Worm (Caenorhabditis elegans) whole organism, young adult: Measurements from ENCODE around the gene F35G2.1.

Experiments used
- B0019.2 ChIP-seq: fragments of 200-800 bp; sonication (Bioruptor generic); conservative IDR thresholded peaks from 2 replicates; pipeline ENCODE4 v1.3.6; 2022; ENCODE audit warnings: missing genetic modification reagents, missing genetic modification characterization, missing compliant biosample characterization
- C06A6.2 ChIP-seq: fragments of 200-800 bp; sonication (Bioruptor generic); conservative IDR thresholded peaks from 2 replicates; pipeline ENCODE4 v1.3.6; 2022; ENCODE audit warnings: missing genetic modification characterization, missing compliant biosample characterization
- F10E7.11 ChIP-seq: sonication (generic microtip); optimal IDR thresholded peaks from 2 replicates; lab custom pipeline; 2017; ENCODE audit warnings: mild to moderate bottlenecking, missing genetic modification characterization, moderate library complexity, missing compliant biosample characterization
- F23B12.7 ChIP-seq: sonication (generic microtip); optimal IDR thresholded peaks from 2 replicates; lab custom pipeline; 2017; ENCODE audit warnings: missing genetic modification characterization, mild to moderate bottlenecking, missing compliant biosample characterization, antibody characterized with exemption, moderate library complexity; ENCODE audit not compliant: insufficient read depth
- F57C9.4 ChIP-seq: sonication (generic microtip); optimal IDR thresholded peaks from 2 replicates; lab custom pipeline; 2017; ENCODE audit warnings: mild to moderate bottlenecking, missing genetic modification characterization, missing compliant biosample characterization
- Y79H2A.3 ChIP-seq: fragments of 200-800 bp; sonication (Bioruptor generic); conservative IDR thresholded peaks from 2 replicates; pipeline ENCODE4 v1.3.6; 2022; ENCODE audit warnings: missing genetic modification reagents, missing genetic modification characterization, missing compliant biosample characterization
- ama-1 ChIP-seq, 3 experiments: fragments of 150-350 bp in 1 of 3; sonication (generic microtip) in 2 of 3; optimal IDR thresholded peaks; 2 replicates each; lab custom pipeline; 2014 to 2018; ENCODE audit warnings: missing biosample characterization in 2 of 3, missing genetic modification characterization in 2 of 3, missing genetic modification reagents in 2 of 3
- attf-3 ChIP-seq: fragments of 200-800 bp; sonication (Bioruptor generic); conservative IDR thresholded peaks from 2 replicates; pipeline ENCODE4 v1.3.6; 2022; ENCODE audit warnings: missing genetic modification reagents, missing genetic modification characterization, missing compliant biosample characterization
- attf-5 ChIP-seq: fragments of 200-800 bp; sonication (Bioruptor generic); optimal IDR thresholded peaks from 2 replicates; lab custom pipeline; 2018; ENCODE audit warnings: mild to moderate bottlenecking, missing genetic modification characterization, missing compliant biosample characterization
- bed-1 ChIP-seq: fragments of 200-800 bp; sonication (Bioruptor generic); IDR thresholded peaks from 2 replicates; pipeline ENCODE4 v1.3.6; 2022; ENCODE audit warnings: missing genetic modification reagents, missing genetic modification characterization, missing compliant biosample characterization
- cebp-2 ChIP-seq: fragments of 200-800 bp; sonication (Bioruptor generic); IDR thresholded peaks from 2 replicates; pipeline ENCODE4 v1.3.6; 2022; ENCODE audit warnings: missing genetic modification characterization, missing compliant biosample characterization
- dpl-1 ChIP-seq: fragments of 150-350 bp; optimal IDR thresholded peaks from 2 replicates; lab custom pipeline; 2014; ENCODE audit warnings: missing biosample characterization, missing genetic modification reagents, missing genetic modification characterization
- efl-1 ChIP-seq: fragments of 150-350 bp; optimal IDR thresholded peaks from 2 replicates; lab custom pipeline; 2014; ENCODE audit warnings: missing biosample characterization, missing genetic modification reagents, missing genetic modification characterization
- him-1 ChIP-seq: sonication (generic microtip); optimal IDR thresholded peaks from 2 replicates; lab custom pipeline; 2016; ENCODE audit warnings: missing genotype, missing genetic modification reagents, missing genetic modification characterization, missing compliant biosample characterization
- hmg-1.2 ChIP-seq: fragments of 200-800 bp; sonication (Bioruptor generic); IDR thresholded peaks from 2 replicates; pipeline ENCODE4 v1.3.6; 2022; ENCODE audit warnings: missing genetic modification reagents, missing genetic modification characterization, missing compliant biosample characterization
- hmg-20 ChIP-seq: fragments of 200-800 bp; sonication (Bioruptor generic); IDR thresholded peaks from 2 replicates; pipeline ENCODE4 v1.3.6; 2022; ENCODE audit warnings: missing genetic modification reagents, missing genetic modification characterization, missing compliant biosample characterization
- hsf-1 ChIP-seq: fragments of 200-800 bp; sonication (Bioruptor generic); IDR thresholded peaks from 2 replicates; pipeline ENCODE4 v1.3.6; 2022; ENCODE audit warnings: missing genetic modification reagents, missing genetic modification characterization, missing compliant biosample characterization
- lag-1 ChIP-seq: fragments of 200-800 bp; sonication (Bioruptor generic); IDR thresholded peaks from 2 replicates; pipeline ENCODE4 v1.3.6; 2022; ENCODE audit warnings: missing genetic modification reagents, missing genetic modification characterization, missing compliant biosample characterization
- let-526 ChIP-seq: fragments of 200-800 bp; sonication (Bioruptor generic); IDR thresholded peaks from 2 replicates; pipeline ENCODE4 v1.3.6; 2022; ENCODE audit warnings: missing genetic modification reagents, missing genetic modification characterization, missing compliant biosample characterization
- lin-35 ChIP-seq, 3 experiments: fragments of 150-350 bp in 2 of 3; sonication (generic microtip) in 1 of 3; optimal IDR thresholded peaks; 2 replicates each; lab custom pipeline; 2014 to 2018; ENCODE audit warnings: missing biosample characterization in 3 of 3, missing genetic modification characterization in 3 of 3, missing genetic modification reagents in 3 of 3
- lin-54 ChIP-seq: fragments of 200-800 bp; sonication (Bioruptor generic); optimal IDR thresholded peaks from 2 replicates; lab custom pipeline; 2018; ENCODE audit warnings: mild to moderate bottlenecking, missing genetic modification characterization, missing compliant biosample characterization
- mes-4 ChIP-seq: sonication (generic microtip); optimal IDR thresholded peaks from 2 replicates; lab custom pipeline; 2016; ENCODE audit warnings: missing genotype, missing genetic modification characterization, missing compliant biosample characterization
- nhr-27 ChIP-seq: fragments of 200-800 bp; sonication (Bioruptor generic); optimal IDR thresholded peaks from 2 replicates; lab custom pipeline; 2018; ENCODE audit warnings: mild to moderate bottlenecking, missing genetic modification characterization, moderate library complexity, missing compliant biosample characterization
- pha-4 ChIP-seq: fragments of 150-350 bp; sonication (generic microtip); optimal IDR thresholded peaks from 2 replicates; lab custom pipeline; 2014; ENCODE audit warnings: missing biosample characterization, missing genetic modification reagents, missing genetic modification characterization
- rcor-1 ChIP-seq: fragments of 200-800 bp; sonication (Bioruptor generic); IDR thresholded peaks from 2 replicates; pipeline ENCODE4 v1.3.6; 2022; ENCODE audit warnings: missing genetic modification reagents, missing genetic modification characterization, missing compliant biosample characterization
- snpc-3.4 ChIP-seq: sonication (generic microtip); optimal IDR thresholded peaks from 2 replicates; lab custom pipeline; 2017; ENCODE audit warnings: missing genetic modification characterization, mild to moderate bottlenecking, missing compliant biosample characterization, antibody characterized with exemption, moderate library complexity, missing genotype, missing genetic modification reagents
- snpc-4 ChIP-seq, 5 experiments: fragments of 150-350 bp in 1 of 5; sonication (generic microtip) in 4 of 5; optimal IDR thresholded peaks; 2 replicates each; lab custom pipeline; 2014 to 2018; ENCODE audit warnings: missing genetic modification characterization in 5 of 5, missing biosample characterization in 3 of 5, antibody characterized with exemption in 2 of 5, mild to moderate bottlenecking in 2 of 5, missing compliant biosample characterization in 2 of 5, missing genotype in 2 of 5, moderate library complexity in 2 of 5, missing genetic modification reagents in 1 of 5
- somi-1 ChIP-seq: fragments of 200-800 bp; sonication (Bioruptor generic); optimal IDR thresholded peaks from 2 replicates; lab custom pipeline; 2018; ENCODE audit warnings: mild to moderate bottlenecking, missing genetic modification characterization, missing compliant biosample characterization
- tbp1 ChIP-seq: fragments of 200-800 bp; sonication (Bioruptor generic); optimal IDR thresholded peaks from 2 replicates; lab custom pipeline; 2018; ENCODE audit warnings: mild to moderate bottlenecking, missing genetic modification characterization, missing compliant biosample characterization
- tlf-1 ChIP-seq: fragments of 200-800 bp; sonication (Bioruptor generic); optimal IDR thresholded peaks from 2 replicates; lab custom pipeline; 2018; ENCODE audit warnings: mild to moderate bottlenecking, missing genetic modification characterization, missing compliant biosample characterization

The F35G2.1 gene

DNA sequence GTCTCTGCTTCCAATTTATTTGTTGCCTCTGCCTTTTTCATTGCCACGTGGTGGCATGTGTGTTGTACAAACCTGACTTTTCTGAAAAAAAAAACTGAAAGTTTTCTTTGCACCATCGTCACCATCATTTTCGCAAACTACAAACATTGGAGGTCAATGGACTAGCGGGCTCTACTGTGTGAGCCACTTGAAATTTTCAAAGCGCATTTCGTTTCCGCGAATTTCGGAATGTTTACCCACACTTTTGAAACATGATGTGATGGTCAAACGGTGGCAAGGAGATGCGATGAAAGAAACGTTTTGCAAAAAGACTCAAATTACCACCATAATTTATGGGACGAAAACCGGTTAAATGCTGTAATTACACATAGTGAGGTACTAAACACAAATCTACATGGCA is 4.8 kb downstream of the F35G2.1 start (continued):
- TF ChIP-seq ama-1 (optimal IDR thresholded peaks at IDR 0.05; lab: Kevin White, UChicago) (no peak), ama-1 (GFP tag; optimal IDR thresholded peaks at IDR 0.05; lab: Kevin White, UChicago) (peak; percentile 4 to 43), F10E7.11 (no peak), hmg-1.2 (GFP tag; lab: Robert Waterston, UW) (peak; percentile 21; the same call in 1 of the 2 replicates), Y79H2A.3 (peak; percentile 24; the same call in 1 of the 2 replicates)

DNA sequence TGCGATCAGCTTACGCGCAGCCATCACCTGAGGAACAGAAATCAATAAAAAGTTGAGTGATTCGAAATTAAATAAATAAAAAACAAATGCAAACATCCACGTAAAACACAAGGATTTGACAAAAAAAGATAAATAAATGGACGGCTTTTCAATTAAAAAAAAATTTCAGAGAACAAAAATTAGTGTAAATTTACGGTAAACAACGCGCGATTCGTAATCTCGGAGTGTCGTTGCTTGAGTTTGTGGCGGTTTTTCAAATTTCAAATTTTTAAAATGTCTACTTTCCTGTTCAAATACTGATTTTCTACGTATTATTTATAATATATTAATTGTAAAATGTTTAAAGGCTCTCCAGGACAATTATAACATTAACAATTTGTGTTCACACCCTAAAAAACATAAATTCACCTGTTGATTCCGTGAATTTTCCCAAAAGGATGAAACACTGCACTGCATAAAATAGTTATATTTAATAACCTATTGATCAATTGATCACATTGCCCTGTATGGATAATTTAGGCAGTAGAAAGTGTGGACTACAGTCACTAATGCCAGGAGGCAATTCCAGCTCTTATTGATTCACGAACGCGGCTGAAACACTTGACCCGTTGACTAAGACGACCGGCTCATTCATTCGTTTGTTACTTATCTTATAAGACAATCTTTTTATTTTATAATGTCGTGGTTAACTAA is 6.1 kb downstream of the F35G2.1 start, which contains the start of the genes marb-1 and F35G2.3:
Gene marb-1, minus strand, starts transcription at position 27 of the 693 bp plus-strand sequence.
Gene F35G2.3, plus strand, starts transcription at position 643 of the 693 bp plus-strand sequence.
- peak; percentile 96 for TF ChIP-seq attf-3 (GFP tag; lab: Robert Waterston, UW)
- TF ChIP-seq let-526 (GFP tag; lab: Robert Waterston, UW), result no peak
- peak; percentile 3 for TF ChIP-seq snpc-3.4 (tag; lab: Kevin White, UChicago)
- peak; percentile 28 for TF ChIP-seq pha-4
- TF ChIP-seq cebp-2 (GFP tag; lab: Robert Waterston, UW), result no peak
- TF ChIP-seq mes-4 (tag; lab: Kevin White, UChicago), result no peak
- TF ChIP-seq him-1 (tag; lab: Kevin White, UChicago), result peak; percentile 15
- peak; percentile 67 for TF ChIP-seq lin-54
- peak; percentile 62 for TF ChIP-seq efl-1 (GFP tag; lab: Kevin White, UChicago)
- TF ChIP-seq dpl-1, result peak; percentile 1
- TF ChIP-seq tbp1 (GFP tag; lab: Kevin White, UChicago), result no peak
- TF ChIP-seq snpc-4 (GFP tag; optimal IDR thresholded peaks at IDR 0.05; lab: Kevin White, UChicago), result no peak
- TF ChIP-seq snpc-4 (tag; optimal IDR thresholded peaks at IDR 0.05; lab: Kevin White, UChicago), result peak in 2 of 4 experiments; percentile 8 to 27
- no peak for TF ChIP-seq bed-1 (GFP tag; lab: Robert Waterston, UW)
- TF ChIP-seq hsf-1, result no peak
- no peak for TF ChIP-seq C06A6.2 (GFP tag; lab: Robert Waterston, UW)
- peak in 1 of 3 experiments; percentile 77 for TF ChIP-seq lin-35 (GFP tag; optimal IDR thresholded peaks at IDR 0.05; lab: Kevin White, UChicago)
- peak; percentile 11 for TF ChIP-seq F23B12.7 (tag; lab: Kevin White, UChicago)

DNA sequence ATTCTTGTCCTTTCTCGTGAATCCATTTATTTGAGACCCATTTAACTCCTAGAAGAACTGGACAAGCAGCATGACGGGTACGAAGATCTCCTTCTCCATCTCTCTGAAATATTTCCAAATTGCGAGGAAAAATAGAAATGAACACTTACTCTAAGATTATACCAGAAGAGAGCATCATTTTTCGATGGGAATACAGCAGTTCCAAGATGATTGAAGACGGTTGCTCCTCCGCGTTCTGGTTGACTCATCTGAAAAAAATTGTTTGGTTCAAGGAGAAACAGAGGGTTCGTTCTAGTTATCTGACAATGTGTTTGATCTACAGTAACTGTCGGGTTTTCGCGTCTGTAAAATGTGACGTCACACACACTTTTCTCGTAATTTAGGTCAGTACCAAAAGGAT is 8.2 kb downstream of the F35G2.1 start:
- TF ChIP-seq nhr-27 (tag; lab: Kevin White, UChicago), result no peak
- TF ChIP-seq F57C9.4, result no peak
- TF ChIP-seq B0019.2 (GFP tag; lab: Robert Waterston, UW), result no peak

DNA sequence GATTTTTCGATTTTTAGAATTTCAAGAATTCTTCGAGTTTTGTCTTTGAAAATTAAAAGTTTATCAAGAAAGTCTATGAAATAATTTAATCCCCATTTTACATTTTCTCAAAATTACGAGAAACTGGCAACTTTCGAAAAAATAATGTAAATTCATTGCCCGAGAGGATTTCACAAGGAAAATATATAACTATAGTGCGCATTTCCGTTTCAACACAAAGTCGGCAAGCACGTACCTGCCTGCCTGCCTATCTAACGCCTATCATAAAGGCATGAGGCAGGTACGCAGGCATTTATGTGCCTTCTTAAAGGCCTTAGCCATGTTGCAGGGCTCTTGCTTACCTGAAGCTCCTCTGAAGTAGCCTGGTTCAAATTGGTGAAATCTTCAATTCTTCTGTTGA is 9.8 kb downstream of the F35G2.1 start:
- TF ChIP-seq tlf-1 (GFP tag; lab: Kevin White, UChicago) (no peak), lin-54 (no peak), rcor-1 (GFP tag; lab: Robert Waterston, UW) (no peak), somi-1 (GFP tag; lab: Kevin White, UChicago) (no peak), him-1 (tag; lab: Kevin White, UChicago) (no peak), lag-1 (GFP tag; lab: Robert Waterston, UW) (no peak), hmg-20 (GFP tag; lab: Robert Waterston, UW) (no peak), attf-5 (no peak)
